Worm (Caenorhabditis elegans): ENCODE data around the gene col-113.
A peak's percentile ranks its signal among the peaks of the same experiment; 100 is the strongest.

Gene col-113

ce11 chrIV:7173489-7173888 lies 21.2 kb upstream of the col-113 start, which contains the start of gene str-1:
str-1 (plus strand) TSS chrIV:7173789.
- no peak for TF ChIP-seq dao-5 (tag; optimal IDR thresholded peaks at IDR 0.05)
- TF ChIP-seq him-1 (tag; optimal IDR thresholded peaks at IDR 0.05) = no peak

- no peak for TF ChIP-seq him-1 (tag; optimal IDR thresholded peaks at IDR 0.05)
Observed at ce11 chrIV:7171222-7171621, 18.9 kb upstream of the col-113 start, which contains the start of gene str-220. str-220 (minus strand) TSS chrIV:7171322.

ce11 chrIV:7167983-7168760 lies 15.9 kb upstream of the col-113 start, which contains the start of gene skr-16:
skr-16 (plus strand) TSS chrIV:7168710.
- TF ChIP-seq him-1 (tag; optimal IDR thresholded peaks at IDR 0.05) (no peak), dao-5 (tag; optimal IDR thresholded peaks at IDR 0.05) (no peak), W03F9.2 (tag; optimal IDR thresholded peaks at IDR 0.05) (no peak)

ce11 chrIV:7166553-7166952 lies 14.2 kb upstream of the col-113 start, which contains the start of gene C42D4.18:
C42D4.18 (plus strand) TSS chrIV:7166783.
- TF ChIP-seq W03F9.2 (tag; optimal IDR thresholded peaks at IDR 0.05) (no peak), dao-5 (tag; optimal IDR thresholded peaks at IDR 0.05) (no peak), him-1 (tag; optimal IDR thresholded peaks at IDR 0.05) (no peak)

ce11 chrIV:7165723-7166122 lies 13.4 kb upstream of the col-113 start, which contains the start of gene rpc-1:
rpc-1 (minus strand) TSS chrIV:7165748.
- TF ChIP-seq him-1 (tag; optimal IDR thresholded peaks at IDR 0.05) (no peak), W03F9.2 (tag; optimal IDR thresholded peaks at IDR 0.05) (no peak), dao-5 (tag; optimal IDR thresholded peaks at IDR 0.05) (no peak)

ce11 chrIV:7159586-7159985 lies 7.3 kb upstream of the col-113 start:
- no peak for TF ChIP-seq W03F9.2 (tag; optimal IDR thresholded peaks at IDR 0.05)
- TF ChIP-seq dao-5 (tag; optimal IDR thresholded peaks at IDR 0.05) = no peak
- TF ChIP-seq him-1 (tag; optimal IDR thresholded peaks at IDR 0.05) = no peak

- no peak for TF ChIP-seq him-1 (tag; optimal IDR thresholded peaks at IDR 0.05)
- TF ChIP-seq W03F9.2 (tag; optimal IDR thresholded peaks at IDR 0.05) = no peak
- no peak for TF ChIP-seq dao-5 (tag; optimal IDR thresholded peaks at IDR 0.05)
Observed at ce11 chrIV:7158161-7158560, 5.9 kb upstream of the col-113 start.

- TF ChIP-seq him-1 (tag; optimal IDR thresholded peaks at IDR 0.05) = no peak
- no peak for TF ChIP-seq dao-5 (tag; optimal IDR thresholded peaks at IDR 0.05)
- TF ChIP-seq W03F9.2 (tag; optimal IDR thresholded peaks at IDR 0.05) = no peak
Observed at ce11 chrIV:7156356-7156755, 4.0 kb upstream of the col-113 start, which contains the start of gene maph-9. maph-9 (plus strand) TSS chrIV:7156628.

ce11 chrIV:7154356-7154755 lies 2.0 kb upstream of the col-113 start, which contains the start of gene C34D4.2:
C34D4.2 (plus strand) TSS chrIV:7154656.
- TF ChIP-seq dao-5 (tag; optimal IDR thresholded peaks at IDR 0.05) (no peak), him-1 (tag; optimal IDR thresholded peaks at IDR 0.05) (no peak)

- TF ChIP-seq dao-5 (tag; optimal IDR thresholded peaks at IDR 0.05) (no peak), him-1 (tag; optimal IDR thresholded peaks at IDR 0.05) (no peak), W03F9.2 (tag; optimal IDR thresholded peaks at IDR 0.05) (no peak)
Observed at ce11 chrIV:7153362-7153761, 1.1 kb upstream of the col-113 start, which contains the start of gene C34D4.3. C34D4.3 (plus strand) TSS chrIV:7153662.

ce11 chrIV:7149020-7149601 lies 3.2 kb downstream of the col-113 start, which contains the start of gene C34D4.4:
C34D4.4 (plus strand) TSS chrIV:7149361.
- no peak for TF ChIP-seq him-1 (tag; optimal IDR thresholded peaks at IDR 0.05)
- no peak for TF ChIP-seq W03F9.2 (tag; optimal IDR thresholded peaks at IDR 0.05)
- no peak for TF ChIP-seq dao-5 (tag; optimal IDR thresholded peaks at IDR 0.05)

ce11 chrIV:7147722-7148121 lies 4.6 kb downstream of the col-113 start:
- no peak for TF ChIP-seq him-1 (tag; optimal IDR thresholded peaks at IDR 0.05)
- peak; percentile 21 for TF ChIP-seq W03F9.2 (tag; optimal IDR thresholded peaks at IDR 0.05)

ce11 chrIV:7144670-7145257 lies 7.5 kb downstream of the col-113 start, which contains the start of gene hecd-1:
hecd-1 (minus strand) TSS chrIV:7144720.
- no peak for TF ChIP-seq dao-5 (tag; optimal IDR thresholded peaks at IDR 0.05)
- no peak for TF ChIP-seq W03F9.2 (tag; optimal IDR thresholded peaks at IDR 0.05)
- TF ChIP-seq him-1 (tag; optimal IDR thresholded peaks at IDR 0.05) = no peak

ce11 chrIV:7139143-7139542 lies 13.2 kb downstream of the col-113 start:
- TF ChIP-seq dao-5 (tag; optimal IDR thresholded peaks at IDR 0.05) (no peak), W03F9.2 (tag; optimal IDR thresholded peaks at IDR 0.05) (no peak), him-1 (tag; optimal IDR thresholded peaks at IDR 0.05) (no peak)

Data from whole organism, L4/young adult.